Fruit fly (Drosophila melanogaster): ENCODE data around the gene CG32816.

DNA sequence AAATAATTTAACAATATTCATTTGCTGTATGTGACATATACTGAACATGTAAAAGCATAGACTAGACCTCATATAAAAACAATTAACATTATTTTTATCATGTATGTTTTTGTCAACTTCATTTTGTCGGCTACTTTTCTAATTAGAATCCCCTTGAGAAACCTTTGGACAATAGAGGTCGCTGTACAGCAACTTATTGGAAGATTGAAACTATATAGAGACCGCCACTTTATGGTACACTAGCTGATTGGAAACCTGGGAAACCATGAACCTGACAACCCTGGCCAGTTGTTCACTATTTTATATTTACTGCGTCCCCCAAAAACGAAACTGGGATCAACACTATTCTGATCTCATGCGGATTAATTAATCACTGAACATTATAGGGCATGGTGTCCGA, 63.1 kb downstream of the CG32816 start:
- TF ChIP-seq Dll (optimal IDR thresholded peaks at IDR 0.05) (no peak), usp (GFP tag; optimal IDR thresholded peaks at IDR 0.05) (no peak), pan (optimal IDR thresholded peaks at IDR 0.05) (no peak), EcR (GFP tag; optimal IDR thresholded peaks at IDR 0.05) (no peak)
